Fruit fly (Drosophila melanogaster) whole organism, embryonic: ENCODE results near the gene ohgt.

Source experiments
- CG10147 ChIP-seq: fragments of 200-800 bp; sonication (Bioruptor generic); optimal IDR thresholded peaks from 2 replicates; lab custom pipeline; 2019; ENCODE audit warnings: missing biosample characterization, mild to moderate bottlenecking, missing genetic modification characterization, moderate library complexity
- CG12942 ChIP-seq: fragments of 200-800 bp; sonication (Bioruptor generic); optimal IDR thresholded peaks from 3 replicates; lab custom pipeline; 2016; ENCODE audit warnings: missing biosample characterization, missing genetic modification characterization
- CG15011 ChIP-seq: fragments of 200-800 bp; sonication (Bioruptor generic); optimal IDR thresholded peaks from 3 replicates; lab custom pipeline; 2018; ENCODE audit warnings: missing biosample characterization, mild to moderate bottlenecking, missing genetic modification characterization
- CG15269 ChIP-seq: fragments of 200-800 bp; sonication (Bioruptor generic); optimal IDR thresholded peaks from 2 replicates; lab custom pipeline; 2018; ENCODE audit warnings: missing biosample characterization, mild to moderate bottlenecking, missing genetic modification characterization, moderate library complexity
- CG16779 ChIP-seq: fragments of 200-800 bp; sonication (Bioruptor generic); IDR thresholded peaks from 2 replicates; pipeline ENCODE4 v1.3.6; 2022; ENCODE audit warnings: missing biosample characterization, missing genetic modification characterization
- CG34422 ChIP-seq: fragments of 200-800 bp; sonication (Bioruptor generic); IDR thresholded peaks from 3 replicates; pipeline ENCODE4 v1.3.6; 2022; ENCODE audit warnings: missing biosample characterization, missing genetic modification characterization
- CG4328 ChIP-seq: fragments of 200-800 bp; sonication (Bioruptor generic); optimal IDR thresholded peaks from 3 replicates; lab custom pipeline; 2017; ENCODE audit warnings: missing biosample characterization, missing genetic modification reagents, missing genetic modification characterization
- CG43689 ChIP-seq: fragments of 200-800 bp; sonication (Bioruptor generic); IDR thresholded peaks from 2 replicates; pipeline ENCODE4 v1.3.6; 2022; ENCODE audit warnings: missing biosample characterization, missing genetic modification characterization
- CG6254 ChIP-seq: fragments of 200-800 bp; sonication (Bioruptor generic); optimal IDR thresholded peaks from 3 replicates; lab custom pipeline; 2017; ENCODE audit warnings: mild to moderate bottlenecking, missing biosample characterization, missing genetic modification reagents, missing genetic modification characterization
- Dip2 ChIP-seq: fragments of 200-800 bp; sonication (Bioruptor generic); IDR thresholded peaks from 2 replicates; pipeline ENCODE4 v1.3.6; 2022; ENCODE audit warnings: missing biosample characterization, missing genetic modification characterization
- Ets97D ChIP-seq: fragments of 200-800 bp; sonication (Bioruptor generic); optimal IDR thresholded peaks from 3 replicates; lab custom pipeline; 2016; ENCODE audit warnings: missing biosample characterization, missing genetic modification characterization
- Hey ChIP-seq: fragments of 200-800 bp; sonication (Bioruptor generic); optimal IDR thresholded peaks from 3 replicates; lab custom pipeline; 2018; ENCODE audit warnings: missing biosample characterization, mild to moderate bottlenecking, missing genetic modification characterization
- Kr ChIP-seq: fragments of 200-800 bp; sonication (Bioruptor generic); optimal IDR thresholded peaks from 2 replicates; lab custom pipeline; 2017; ENCODE audit warnings: missing biosample characterization, mild to moderate bottlenecking, missing genetic modification characterization
- Meics ChIP-seq: fragments of 200-800 bp; sonication (Bioruptor generic); optimal IDR thresholded peaks from 2 replicates; lab custom pipeline; 2017; ENCODE audit warnings: missing biosample characterization, mild to moderate bottlenecking, missing genetic modification characterization
- Myb ChIP-seq: fragments of 200-800 bp; sonication (Bioruptor generic); optimal IDR thresholded peaks from 2 replicates; lab custom pipeline; 2016; ENCODE audit warnings: missing biosample characterization, missing genetic modification characterization
- Nf-YA ChIP-seq: fragments of 200-800 bp; sonication (Bioruptor generic); IDR thresholded peaks from 2 replicates; pipeline ENCODE4 v1.3.6; 2022; ENCODE audit warnings: missing biosample characterization, missing genetic modification characterization
- Ptx1 ChIP-seq: fragments of 200-800 bp; sonication (Bioruptor generic); IDR thresholded peaks from 2 replicates; pipeline ENCODE4 v1.3.6; 2022; ENCODE audit warnings: missing biosample characterization, missing genetic modification characterization
- Trl ChIP-seq, 3 experiments: fragments of >200 bp in 2 of 3; fragments of 200-800 bp in 1 of 3; sonication (Bioruptor generic) in 1 of 3; optimal IDR thresholded peaks; 2 replicates in 1 of 3; 3 replicates in 2 of 3; lab custom pipeline; 2016 to 2017; ENCODE audit warnings: missing biosample characterization in 1 of 3, missing genetic modification characterization in 1 of 3
- aop ChIP-seq: fragments of 200-800 bp; sonication (Bioruptor generic); IDR thresholded peaks from 2 replicates; pipeline ENCODE4 v1.3.6; 2022; ENCODE audit warnings: missing biosample characterization, missing genetic modification characterization
- ap ChIP-seq: fragments of 200-800 bp; sonication (Bioruptor generic); IDR thresholded peaks from 2 replicates; pipeline ENCODE4 v1.3.6; 2022; ENCODE audit warnings: missing biosample characterization, missing genetic modification characterization
- cg ChIP-seq: fragments of 200-800 bp; sonication (Bioruptor generic); optimal IDR thresholded peaks from 3 replicates; lab custom pipeline; 2019; ENCODE audit warnings: missing biosample characterization, mild to moderate bottlenecking, missing genetic modification characterization, moderate library complexity
- croc ChIP-seq: fragments of 200-800 bp; sonication (Bioruptor generic); conservative IDR thresholded peaks from 3 replicates; pipeline ENCODE4 v1.3.6; 2022; ENCODE audit warnings: missing biosample characterization, missing genetic modification characterization
- crol ChIP-seq: fragments of 200-800 bp; sonication (Bioruptor generic); IDR thresholded peaks from 2 replicates; pipeline ENCODE4 v1.3.6; 2022; ENCODE audit warnings: missing biosample characterization, missing genetic modification characterization
- exex ChIP-seq: fragments of 200-800 bp; sonication (Bioruptor generic); optimal IDR thresholded peaks from 4 replicates; lab custom pipeline; 2018; ENCODE audit warnings: missing biosample characterization, mild to moderate bottlenecking, missing genetic modification characterization, moderate library complexity
- eyg ChIP-seq: fragments of 200-800 bp; sonication (Bioruptor generic); optimal IDR thresholded peaks from 3 replicates; lab custom pipeline; 2016; ENCODE audit warnings: missing biosample characterization, missing genetic modification characterization
- gce ChIP-seq: fragments of 200-800 bp; sonication (Bioruptor generic); IDR thresholded peaks from 3 replicates; pipeline ENCODE4 v1.3.6; 2022; ENCODE audit warnings: missing biosample characterization, missing genetic modification characterization
- grn ChIP-seq: fragments of 200-800 bp; sonication (Bioruptor generic); optimal IDR thresholded peaks from 3 replicates; lab custom pipeline; 2017; ENCODE audit warnings: missing biosample characterization, missing genetic modification characterization
- ind ChIP-seq: fragments of 200-800 bp; sonication (Bioruptor generic); optimal IDR thresholded peaks from 3 replicates; lab custom pipeline; 2016; ENCODE audit warnings: missing biosample characterization, missing genetic modification characterization
- kay ChIP-seq: fragments of 200-800 bp; sonication (Bioruptor generic); optimal IDR thresholded peaks from 2 replicates; lab custom pipeline; 2016; ENCODE audit warnings: missing biosample characterization, missing genetic modification characterization
- klu ChIP-seq: fragments of 200-800 bp; sonication (Bioruptor generic); IDR thresholded peaks from 2 replicates; pipeline ENCODE4 v1.3.6; 2022; ENCODE audit warnings: missing biosample characterization, missing genetic modification characterization
- knrl ChIP-seq: fragments of 200-800 bp; sonication (Bioruptor generic); IDR thresholded peaks from 3 replicates; pipeline ENCODE4 v1.3.6; 2022; ENCODE audit warnings: missing biosample characterization, missing genetic modification characterization; ENCODE audit not compliant: partially characterized antibody
- lbe ChIP-seq: fragments of 200-800 bp; sonication (Bioruptor generic); optimal IDR thresholded peaks from 2 replicates; lab custom pipeline; 2016; ENCODE audit warnings: missing biosample characterization, mild to moderate bottlenecking, missing genetic modification characterization
- lola ChIP-seq, 3 experiments: fragments of >200 bp in 2 of 3; fragments of 200-800 bp in 1 of 3; sonication (Bioruptor generic) in 1 of 3; optimal IDR thresholded peaks; 2 replicates each; lab custom pipeline; 2017 to 2019; ENCODE audit warnings: missing biosample characterization in 3 of 3, missing genetic modification characterization in 3 of 3, mild to moderate bottlenecking in 1 of 3, moderate library complexity in 1 of 3
- mld ChIP-seq: fragments of 200-800 bp; sonication (Bioruptor generic); IDR thresholded peaks from 3 replicates; pipeline ENCODE4 v1.3.6; 2022; ENCODE audit warnings: missing biosample characterization, missing genetic modification characterization; ENCODE audit not compliant: partially characterized antibody
- nerfin-2 ChIP-seq: fragments of 200-800 bp; sonication (Bioruptor generic); IDR thresholded peaks from 2 replicates; pipeline ENCODE4 v1.3.6; 2022; ENCODE audit warnings: missing biosample characterization, missing genetic modification characterization; ENCODE audit not compliant: partially characterized antibody
- onecut ChIP-seq: fragments of 200-800 bp; sonication (Bioruptor generic); IDR thresholded peaks from 2 replicates; pipeline ENCODE4 v1.3.6; 2022; ENCODE audit warnings: missing biosample characterization, missing genetic modification characterization
- pb ChIP-seq: fragments of 200-800 bp; sonication (Bioruptor generic); optimal IDR thresholded peaks from 3 replicates; lab custom pipeline; 2016; ENCODE audit warnings: missing biosample characterization, missing genetic modification characterization
- psq ChIP-seq: fragments of 200-800 bp; sonication (Bioruptor generic); optimal IDR thresholded peaks from 2 replicates; lab custom pipeline; 2017; ENCODE audit warnings: missing biosample characterization, missing genetic modification characterization
- ro ChIP-seq: fragments of 200-800 bp; sonication (Bioruptor generic); IDR thresholded peaks from 2 replicates; pipeline ENCODE4 v1.3.6; 2022; ENCODE audit warnings: missing biosample characterization, missing genetic modification characterization
- schlank ChIP-seq: fragments of 200-800 bp; sonication (Bioruptor generic); optimal IDR thresholded peaks from 2 replicates; lab custom pipeline; 2018; ENCODE audit warnings: missing biosample characterization, mild to moderate bottlenecking, missing genetic modification characterization
- sr ChIP-seq: fragments of 200-800 bp; sonication (Bioruptor generic); IDR thresholded peaks from 3 replicates; pipeline ENCODE4 v1.3.6; 2022; ENCODE audit warnings: missing biosample characterization, missing genetic modification characterization
- tna ChIP-seq: fragments of 200-800 bp; sonication (Bioruptor generic); IDR thresholded peaks from 2 replicates; pipeline ENCODE4 v1.3.6; 2022; ENCODE audit warnings: missing biosample characterization, missing genetic modification characterization; ENCODE audit not compliant: partially characterized antibody
- toy ChIP-seq: fragments of 200-800 bp; sonication (Bioruptor generic); IDR thresholded peaks from 2 replicates; pipeline ENCODE4 v1.3.6; 2022; ENCODE audit warnings: missing biosample characterization, missing genetic modification characterization
- usp ChIP-seq: fragments of >200 bp; optimal IDR thresholded peaks from 2 replicates; lab custom pipeline; 2017; ENCODE audit warnings: missing biosample characterization, missing genetic modification characterization
- wor ChIP-seq: fragments of 200-800 bp; sonication (Bioruptor generic); IDR thresholded peaks from 2 replicates; pipeline ENCODE4 v1.3.6; 2022; ENCODE audit warnings: missing biosample characterization, missing genetic modification characterization
- z ChIP-seq: fragments of 200-800 bp; sonication (Bioruptor generic); IDR thresholded peaks from 3 replicates; pipeline ENCODE4 v1.3.6; 2022; ENCODE audit warnings: missing biosample characterization, missing genetic modification characterization

The ohgt gene

dm6 chr3R:10039188-10039587, 9.8 kb upstream of the ohgt start (continued):
- TF ChIP-seq croc (GFP tag; lab: Robert Waterston, UW) (no peak), usp (GFP tag; lab: Kevin White, UChicago) (no peak), lbe (GFP tag; lab: Kevin White, UChicago) (no peak), Kr (GFP tag; lab: Kevin White, UChicago) (no peak), Ptx1 (GFP tag; lab: Robert Waterston, UW) (no peak)

- no peak for TF ChIP-seq knrl (GFP tag; lab: Robert Waterston, UW)
- no peak for TF ChIP-seq CG15011 (GFP tag; lab: Kevin White, UChicago)
- no peak for TF ChIP-seq psq
- no peak for TF ChIP-seq gce (GFP tag; lab: Robert Waterston, UW)
- no peak for TF ChIP-seq ro (GFP tag; lab: Robert Waterston, UW)
- TF ChIP-seq pb (GFP tag; lab: Kevin White, UChicago): no peak
Measured at dm6 chr3R:10040505-10040904, 8.5 kb upstream of the ohgt start.

dm6 chr3R:10042024-10042663, 6.9 kb upstream of the ohgt start:
- TF ChIP-seq grn (peak; percentile 3), CG15269 (no peak), Meics (GFP tag; lab: Kevin White, UChicago) (no peak), sr (GFP tag; lab: Robert Waterston, UW) (peak; percentile 89), CG12942 (no peak), nerfin-2 (peak; percentile 10; the same call in 1 of the 2 replicates), CG16779 (no peak), klu (GFP tag; lab: Robert Waterston, UW) (no peak), wor (GFP tag; lab: Robert Waterston, UW) (no peak), CG4328 (GFP tag; lab: Kevin White, UChicago) (no peak), CG6254 (GFP tag; lab: Kevin White, UChicago) (no peak), mld (GFP tag; lab: Robert Waterston, UW) (no peak), onecut (GFP tag; lab: Robert Waterston, UW) (peak; percentile 66), cg (GFP tag; lab: Kevin White, UChicago) (peak; percentile 70), exex (tag; lab: Kevin White, UChicago) (no peak), Myb (GFP tag; lab: Kevin White, UChicago) (no peak), z (GFP tag; lab: Robert Waterston, UW) (no peak), Hey (no peak), CG10147 (GFP tag; lab: Kevin White, UChicago) (no peak), toy (GFP tag; lab: Robert Waterston, UW) (no peak), tna (0 out of 2 replicates have a peak, but pooled peaks have one; percentile 10), crol (peak; percentile 80), usp (GFP tag; lab: Kevin White, UChicago) (no peak)

dm6 chr3R:10042664-10043372, 6.2 kb upstream of the ohgt start, which contains the start of the genes Mical and CG3909:
Mical (minus strand) TSS chr3R:10042895.
CG3909 (plus strand) TSS chr3R:10043270.
- TF ChIP-seq cg (GFP tag; lab: Kevin White, UChicago) (peak; percentile 52), Trl (optimal IDR thresholded peaks at IDR 0.05; lab: Kevin White, UChicago) (no peak), Trl (GFP tag; optimal IDR thresholded peaks at IDR 0.05; lab: Kevin White, UChicago) (peak; percentile 58), ap (GFP tag; lab: Robert Waterston, UW) (peak; percentile 85), kay (GFP tag; lab: Kevin White, UChicago) (peak; percentile 75), Dip2 (GFP tag; lab: Robert Waterston, UW) (no peak), CG34422 (peak; percentile 92), CG43689 (GFP tag; lab: Robert Waterston, UW) (peak; percentile 84), schlank (peak; percentile 24), eyg (peak; percentile 29), pb (GFP tag; lab: Kevin White, UChicago) (no peak), Ets97D (GFP tag; lab: Kevin White, UChicago) (peak; percentile 37), lola (GFP tag; optimal IDR thresholded peaks at IDR 0.05; lab: Kevin White, UChicago) (peak in 1 of 3 experiments; percentile 84), aop (GFP tag; lab: Robert Waterston, UW) (peak; percentile 43; the same call in 1 of the 2 replicates), ind (GFP tag; lab: Kevin White, UChicago) (peak; percentile 86), Nf-YA (GFP tag; lab: Robert Waterston, UW) (peak; percentile 78)
